Fruit fly (Drosophila melanogaster) whole organism, adult: Measurements from ENCODE around the gene Mcm7.

Experiments used
- CG33017 ChIP-seq: fragments of 200-800 bp; sonication (Bioruptor generic); optimal IDR thresholded peaks from 2 replicates; lab custom pipeline; 2018; ENCODE audit warnings: missing biosample characterization, mild to moderate bottlenecking, missing genetic modification characterization, moderate library complexity
- bab1 ChIP-seq: fragments of 200-800 bp; sonication (Bioruptor generic); optimal IDR thresholded peaks from 3 replicates; lab custom pipeline; 2019; ENCODE audit warnings: missing biosample characterization, mild to moderate bottlenecking, missing genetic modification characterization, moderate library complexity
- pad ChIP-seq: fragments of 200-800 bp; sonication (Bioruptor generic); optimal IDR thresholded peaks from 3 replicates; lab custom pipeline; 2017; ENCODE audit warnings: missing biosample characterization, missing genetic modification characterization, mild to moderate bottlenecking, moderate library complexity, missing genetic modification reagents

DNA sequence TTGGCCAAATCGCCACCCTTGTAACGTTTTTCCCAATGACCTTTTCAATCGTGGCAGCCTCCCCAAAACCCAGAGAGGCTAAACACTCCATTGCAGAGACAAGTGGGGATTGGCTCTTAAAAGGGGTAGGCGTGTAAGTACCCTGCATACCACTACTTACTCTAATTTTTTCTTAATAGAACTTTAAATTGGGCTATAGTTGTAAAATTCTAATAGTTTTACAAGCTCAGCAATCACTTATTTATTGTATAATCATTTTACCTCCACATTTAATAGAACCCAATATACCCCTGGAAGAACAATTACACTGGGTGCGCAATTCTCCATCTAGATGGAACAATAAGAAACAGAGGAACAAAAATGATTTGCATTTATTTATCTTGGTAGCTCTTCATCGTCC lies 49.6 kb upstream of the Mcm7 start:
- TF ChIP-seq bab1 (no peak), pad (GFP tag; lab: Kevin White, UChicago) (no peak), CG33017 (tag; lab: Kevin White, UChicago) (no peak)
